Worm (Caenorhabditis elegans): ENCODE data around the gene C03H5.9.

- no peak for TF ChIP-seq mep-1 (tag; optimal IDR thresholded peaks at IDR 0.05)
- TF ChIP-seq zip-8 (tag; optimal IDR thresholded peaks at IDR 0.05): no peak
Observed at ce11 chrII:423086-423485, 44.6 kb downstream of the C03H5.9 start, which contains the start of gene C24H12.8.
